Fruit fly (Drosophila melanogaster): Measurements from ENCODE around the gene CG7950.
A peak's percentile ranks its signal among the peaks of the same experiment; 100 is the strongest.

CG7950 gene

DNA sequence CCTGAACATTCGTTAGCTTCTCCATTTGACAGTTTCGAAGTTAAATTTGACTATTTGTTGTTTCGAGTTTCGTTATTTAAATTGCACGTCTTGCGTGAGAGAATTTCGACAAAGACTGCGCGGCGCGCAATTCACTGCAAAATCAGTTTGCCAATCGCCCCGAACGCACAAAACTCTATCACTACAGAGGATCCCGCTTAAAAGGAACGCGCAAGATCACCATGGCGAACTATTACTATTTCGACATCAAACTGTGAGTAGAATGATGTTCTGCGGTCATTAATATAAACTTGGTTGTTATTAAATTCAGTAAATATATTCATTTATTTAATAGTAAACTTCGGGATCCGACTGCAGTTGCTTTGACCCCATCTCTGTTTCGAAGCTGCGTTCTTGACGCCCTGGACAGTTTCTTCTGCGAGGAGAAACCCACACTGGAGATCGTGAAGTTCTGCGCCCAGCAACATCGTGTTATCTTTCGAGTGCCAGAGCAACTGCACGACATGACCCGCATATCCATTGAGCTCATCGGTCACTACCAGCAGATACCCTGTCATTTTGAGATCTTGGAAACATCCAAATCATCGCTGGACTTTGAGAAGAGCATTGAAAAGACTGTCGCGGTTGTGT lies 629 bp upstream of the CG7950 start, which contains the start of the genes Rpp14b and spn-A (continued):
- TF ChIP-seq sug (tag; optimal IDR thresholded peaks at IDR 0.05) = no peak
- no peak for TF ChIP-seq Dad (GFP tag; optimal IDR thresholded peaks at IDR 0.05)
- TF ChIP-seq chn (GFP tag; optimal IDR thresholded peaks at IDR 0.05) = no peak
- peak; percentile 46 for TF ChIP-seq pzg (GFP tag; optimal IDR thresholded peaks at IDR 0.05)
- TF ChIP-seq CG32532 (GFP tag; IDR thresholded peaks at IDR 0.05) = peak; percentile 28; the same call in 1 of the 2 replicates
- TF ChIP-seq CG3281 (GFP tag; optimal IDR thresholded peaks at IDR 0.05) = no peak
- no peak for TF ChIP-seq Fer3 (tag; optimal IDR thresholded peaks at IDR 0.05)
- TF ChIP-seq lbe (GFP tag; optimal IDR thresholded peaks at IDR 0.05) = no peak
- no peak for TF ChIP-seq slp2 (GFP tag; optimal IDR thresholded peaks at IDR 0.05)
- TF ChIP-seq Atf6 (GFP tag; IDR thresholded peaks at IDR 0.05) = peak; percentile 26; the same call in 1 of the 2 replicates
- TF ChIP-seq ssp (GFP tag; IDR thresholded peaks at IDR 0.05) = no peak
- no peak for TF ChIP-seq p53 (GFP tag; optimal IDR thresholded peaks at IDR 0.05)
- TF ChIP-seq Oaz (GFP tag; IDR thresholded peaks at IDR 0.05) = no peak
- no peak for TF ChIP-seq fd64A (GFP tag; optimal IDR thresholded peaks at IDR 0.05)
- no peak for TF ChIP-seq seq (GFP tag; IDR thresholded peaks at IDR 0.05)
- TF ChIP-seq CG17568 (GFP tag; optimal IDR thresholded peaks at IDR 0.05) = no peak
- no peak for TF ChIP-seq CG9727 (GFP tag; optimal IDR thresholded peaks at IDR 0.05)
- TF ChIP-seq GATAe (GFP tag; conservative IDR thresholded peaks at IDR 0.05) = no peak
- peak; percentile 81 for TF ChIP-seq Ets65A (GFP tag)
- TF ChIP-seq caup (GFP tag; optimal IDR thresholded peaks at IDR 0.05; ENCODE audit: severe bottlenecking) = no peak
- TF ChIP-seq CG5245 (GFP tag; optimal IDR thresholded peaks at IDR 0.05) = no peak
- TF ChIP-seq schlank (tag; optimal IDR thresholded peaks at IDR 0.05) = no peak
- no peak for TF ChIP-seq D19B (GFP tag; optimal IDR thresholded peaks at IDR 0.05)
- TF ChIP-seq Ets97D (GFP tag; optimal IDR thresholded peaks at IDR 0.05) = no peak
- no peak for TF ChIP-seq Gsc (GFP tag; IDR thresholded peaks at IDR 0.05)
- no peak for TF ChIP-seq run (tag; optimal IDR thresholded peaks at IDR 0.05)
- no peak for TF ChIP-seq sr (GFP tag; IDR thresholded peaks at IDR 0.05)
- TF ChIP-seq CG4282 (GFP tag; optimal IDR thresholded peaks at IDR 0.05) = no peak
- no peak for TF ChIP-seq CG18011 (GFP tag; optimal IDR thresholded peaks at IDR 0.05)
- TF ChIP-seq Hr3 (GFP tag; optimal IDR thresholded peaks at IDR 0.05) = no peak
- no peak for TF ChIP-seq Tbp (GFP tag; optimal IDR thresholded peaks at IDR 0.05)
- TF ChIP-seq CG17829 (tag; optimal IDR thresholded peaks at IDR 0.05) = no peak
- TF ChIP-seq CG17186 (GFP tag; optimal IDR thresholded peaks at IDR 0.05) = no peak
- TF ChIP-seq gsb (GFP tag; IDR thresholded peaks at IDR 0.05) = no peak
- TF ChIP-seq NFAT (GFP tag; IDR thresholded peaks at IDR 0.05) = 0 out of 2 replicates have a peak, but pooled peaks have one; percentile 11
- TF ChIP-seq CG14965 (GFP tag; optimal IDR thresholded peaks at IDR 0.05; ENCODE audit: borderline replicate concordance) = no peak
- no peak for TF ChIP-seq CG9437 (GFP tag; optimal IDR thresholded peaks at IDR 0.05)
- TF ChIP-seq tin (GFP tag; optimal IDR thresholded peaks at IDR 0.05) = no peak
- no peak for TF ChIP-seq Elba2 (GFP tag; optimal IDR thresholded peaks at IDR 0.05)
- TF ChIP-seq CG12104 (GFP tag; optimal IDR thresholded peaks at IDR 0.05) = no peak
- TF ChIP-seq ase (GFP tag; IDR thresholded peaks at IDR 0.05) = 0 out of 3 replicates have a peak, but pooled peaks have one; percentile 16
- no peak for TF ChIP-seq Nf-YB (GFP tag; optimal IDR thresholded peaks at IDR 0.05)
- TF ChIP-seq CG2712 (tag; optimal IDR thresholded peaks at IDR 0.05) = no peak
- TF ChIP-seq MESR4 (GFP tag; optimal IDR thresholded peaks at IDR 0.05) = peak; percentile 48
- peak; percentile 43 for TF ChIP-seq gem (tag; optimal IDR thresholded peaks at IDR 0.05)
- 0 out of 2 replicates have a peak, but pooled peaks have one; percentile 4 for TF ChIP-seq CG5953 (GFP tag; IDR thresholded peaks at IDR 0.05)
- no peak for TF ChIP-seq Usf (GFP tag; optimal IDR thresholded peaks at IDR 0.05)
- no peak for TF ChIP-seq crp (GFP tag; optimal IDR thresholded peaks at IDR 0.05)
- peak; percentile 52 for TF ChIP-seq Med (GFP tag)
- TF ChIP-seq CG6813 (GFP tag; optimal IDR thresholded peaks at IDR 0.05) = no peak
- TF ChIP-seq Drgx (GFP tag; IDR thresholded peaks at IDR 0.05) = 0 out of 2 replicates have a peak, but pooled peaks have one; percentile 25
